Worm (Caenorhabditis elegans) whole organism, mixed stage, embryonic: ENCODE measurements around the gene mig-38.

Experiments used
- bed-3 ChIP-seq: fragments of 200-800 bp; sonication (Bioruptor generic); optimal IDR thresholded peaks from 3 replicates; lab custom pipeline; 2018; ENCODE audit warnings: mild to moderate bottlenecking, missing genetic modification characterization, moderate library complexity, missing compliant biosample characterization
- ceh-39 ChIP-seq: fragments of 150-350 bp; optimal IDR thresholded peaks from 2 replicates; lab custom pipeline; 2014; ENCODE audit warnings: missing biosample characterization, missing genetic modification characterization
- ces-1 ChIP-seq: fragments of 150-350 bp; optimal IDR thresholded peaks from 2 replicates; lab custom pipeline; 2014; ENCODE audit warnings: missing biosample characterization, missing genetic modification reagents, missing genetic modification characterization
- elt-1 ChIP-seq: sonication (generic microtip); optimal IDR thresholded peaks from 2 replicates; lab custom pipeline; 2017; ENCODE audit warnings: missing genetic modification characterization, mild to moderate bottlenecking, missing compliant biosample characterization, antibody characterized with exemption, moderate library complexity, borderline replicate concordance; ENCODE audit not compliant: insufficient read depth
- mls-2 ChIP-seq: sonication (generic microtip); optimal IDR thresholded peaks from 2 replicates; lab custom pipeline; 2016; ENCODE audit warnings: mild to moderate bottlenecking, missing genetic modification characterization, moderate library complexity, missing compliant biosample characterization
- nhr-12 ChIP-seq: fragments of 150-350 bp; optimal IDR thresholded peaks from 2 replicates; lab custom pipeline; 2014; ENCODE audit warnings: missing biosample characterization, missing genetic modification characterization
- nhr-237 ChIP-seq: fragments of 150-350 bp; optimal IDR thresholded peaks from 2 replicates; lab custom pipeline; 2014; ENCODE audit warnings: missing biosample characterization, missing genetic modification characterization
- nhr-76 ChIP-seq: sonication (generic microtip); optimal IDR thresholded peaks from 2 replicates; lab custom pipeline; 2017; ENCODE audit warnings: missing biosample characterization, missing genetic modification characterization
- pha-4 ChIP-seq: fragments of 150-350 bp; optimal IDR thresholded peaks from 2 replicates; lab custom pipeline; 2018; ENCODE audit warnings: missing biosample characterization, missing genetic modification reagents, missing genetic modification characterization
- sptf-1 ChIP-seq: sonication (generic microtip); optimal IDR thresholded peaks from 2 replicates; lab custom pipeline; 2017; ENCODE audit warnings: mild to moderate bottlenecking, missing genetic modification characterization, moderate library complexity, missing compliant biosample characterization
- unc-39 ChIP-seq: fragments of 150-350 bp; optimal IDR thresholded peaks from 2 replicates; lab custom pipeline; 2014; ENCODE audit warnings: missing biosample characterization, missing genetic modification characterization

- TF ChIP-seq elt-1 (no peak), ces-1 (no peak), nhr-76 (tag; lab: Kevin White, UChicago) (no peak), nhr-237 (tag; lab: Kevin White, UChicago) (no peak), sptf-1 (tag; lab: Kevin White, UChicago) (no peak), pha-4 (tag; lab: Kevin White, UChicago) (no peak), bed-3 (GFP tag; lab: Kevin White, UChicago) (no peak), ceh-39 (tag; lab: Kevin White, UChicago) (no peak), mls-2 (tag; lab: Kevin White, UChicago) (no peak), nhr-12 (tag; lab: Kevin White, UChicago) (no peak), unc-39 (tag; lab: Kevin White, UChicago) (no peak)
Measured at ce11 chrIV:11620909-11621308, 26.9 kb downstream of the mig-38 start, which contains the start of gene dsl-5.
